Worm (Caenorhabditis elegans) whole organism, midembryonic: Measurements from ENCODE around the gene ppm-1.G.

Source experiments
- T22C8.4 ChIP-seq: fragments of 200-800 bp; sonication (Bioruptor generic); IDR thresholded peaks from 2 replicates; pipeline ENCODE4 v1.3.6; 2022; ENCODE audit warnings: missing genetic modification characterization, missing compliant biosample characterization
- flt-1 ChIP-seq: fragments of 200-800 bp; sonication (Bioruptor generic); IDR thresholded peaks from 2 replicates; pipeline ENCODE4 v1.3.6; 2022; ENCODE audit warnings: missing genetic modification characterization, missing compliant biosample characterization
- klf-2 ChIP-seq: fragments of 200-800 bp; sonication (Bioruptor generic); conservative IDR thresholded peaks from 2 replicates; pipeline ENCODE4 v1.3.6; 2022; ENCODE audit warnings: missing genetic modification reagents, missing genetic modification characterization, missing compliant biosample characterization
- med-1 ChIP-seq: sonication (generic microtip); optimal IDR thresholded peaks from 2 replicates; lab custom pipeline; 2017; ENCODE audit warnings: missing genetic modification characterization, mild to moderate bottlenecking, missing compliant biosample characterization, antibody characterized with exemption, missing genetic modification reagents; ENCODE audit not compliant: insufficient read depth
- tab-1 ChIP-seq: fragments of 200-800 bp; sonication (Bioruptor generic); IDR thresholded peaks from 2 replicates; pipeline ENCODE4 v1.3.6; 2022; ENCODE audit warnings: missing genetic modification characterization, missing compliant biosample characterization
- ztf-23 ChIP-seq: fragments of 200-800 bp; sonication (Bioruptor generic); IDR thresholded peaks from 2 replicates; pipeline ENCODE4 v1.3.6; 2022; ENCODE audit warnings: missing genetic modification reagents, missing genetic modification characterization, missing compliant biosample characterization
- ztf-29 ChIP-seq: fragments of 200-800 bp; sonication (Bioruptor generic); IDR thresholded peaks from 2 replicates; pipeline ENCODE4 v1.3.6; 2022; ENCODE audit warnings: missing genetic modification reagents, missing genetic modification characterization, missing compliant biosample characterization

- no peak for TF ChIP-seq tab-1 (GFP tag; lab: Robert Waterston, UW)
- TF ChIP-seq klf-2 (GFP tag; lab: Robert Waterston, UW), result no peak
- TF ChIP-seq T22C8.4 (GFP tag; lab: Robert Waterston, UW), result no peak
- TF ChIP-seq flt-1 (GFP tag; lab: Robert Waterston, UW), result no peak
- TF ChIP-seq ztf-29 (GFP tag; lab: Robert Waterston, UW), result no peak
- no peak for TF ChIP-seq med-1 (GFP tag; lab: Kevin White, UChicago)
- no peak for TF ChIP-seq ztf-23
These were observed 48.5 kb downstream of the ppm-1.G start, which contains the start of gene ceeh-1 for ce11 chrIII:831961-832360.
